Worm (Caenorhabditis elegans) whole organism, L4 larva: ENCODE measurements around the gene arrd-4.

Experiments used
- F44E2.7 ChIP-seq: fragments of 200-800 bp; sonication (Bioruptor generic); IDR thresholded peaks from 2 replicates; pipeline ENCODE4 v2.1.2; 2022; ENCODE audit warnings: missing genetic modification characterization, missing compliant biosample characterization
- F49E8.2 ChIP-seq: sonication (generic microtip); optimal IDR thresholded peaks from 2 replicates; lab custom pipeline; 2016; ENCODE audit warnings: missing compliant biosample characterization, mild to moderate bottlenecking, missing genetic modification characterization, borderline replicate concordance
- R02D3.7 ChIP-seq: fragments of 150-350 bp; sonication (generic microtip); optimal IDR thresholded peaks from 3 replicates; lab custom pipeline; 2014; ENCODE audit warnings: missing biosample characterization, missing genetic modification characterization
- ama-1 ChIP-seq: fragments of 150-350 bp; optimal IDR thresholded peaks from 2 replicates; lab custom pipeline; 2014; ENCODE audit warnings: inconsistent platforms, mixed read lengths
- attf-4 ChIP-seq: sonication (generic microtip); optimal IDR thresholded peaks from 3 replicates; lab custom pipeline; 2017; ENCODE audit warnings: missing biosample characterization, missing genetic modification characterization
- ceh-44 ChIP-seq: fragments of 200-800 bp; sonication (Bioruptor generic); IDR thresholded peaks from 2 replicates; pipeline ENCODE4 v1.3.6; 2022; ENCODE audit warnings: missing genetic modification reagents, missing genetic modification characterization, missing compliant biosample characterization
- lin-13 ChIP-seq: fragments of 150-350 bp; optimal IDR thresholded peaks from 2 replicates; lab custom pipeline; 2014; ENCODE audit warnings: missing biosample characterization, missing genetic modification reagents, missing genetic modification characterization
- mxl-3 ChIP-seq: fragments of 200-800 bp; sonication (Bioruptor generic); optimal IDR thresholded peaks from 2 replicates; lab custom pipeline; 2018; ENCODE audit warnings: mild to moderate bottlenecking, missing genetic modification characterization, missing compliant biosample characterization
- nhr-11 ChIP-seq: fragments of 150-350 bp; optimal IDR thresholded peaks from 2 replicates; lab custom pipeline; 2014; ENCODE audit warnings: missing biosample characterization, missing genetic modification characterization
- nhr-25 ChIP-seq: sonication (generic microtip); optimal IDR thresholded peaks from 2 replicates; lab custom pipeline; 2017; ENCODE audit warnings: missing genetic modification characterization, mild to moderate bottlenecking, missing compliant biosample characterization, antibody characterized with exemption, moderate library complexity, borderline replicate concordance; ENCODE audit not compliant: insufficient read depth
- nhr-77 ChIP-seq: fragments of 150-350 bp; optimal IDR thresholded peaks from 2 replicates; lab custom pipeline; 2014; ENCODE audit warnings: missing biosample characterization, missing genetic modification characterization
- zag-1 ChIP-seq: fragments of 150-350 bp; optimal IDR thresholded peaks from 2 replicates; lab custom pipeline; 2014; ENCODE audit warnings: missing biosample characterization, missing genetic modification characterization
- ztf-11 ChIP-seq: fragments of 150-350 bp; optimal IDR thresholded peaks from 2 replicates; lab custom pipeline; 2014; ENCODE audit warnings: missing biosample characterization, missing genetic modification characterization

DNA sequence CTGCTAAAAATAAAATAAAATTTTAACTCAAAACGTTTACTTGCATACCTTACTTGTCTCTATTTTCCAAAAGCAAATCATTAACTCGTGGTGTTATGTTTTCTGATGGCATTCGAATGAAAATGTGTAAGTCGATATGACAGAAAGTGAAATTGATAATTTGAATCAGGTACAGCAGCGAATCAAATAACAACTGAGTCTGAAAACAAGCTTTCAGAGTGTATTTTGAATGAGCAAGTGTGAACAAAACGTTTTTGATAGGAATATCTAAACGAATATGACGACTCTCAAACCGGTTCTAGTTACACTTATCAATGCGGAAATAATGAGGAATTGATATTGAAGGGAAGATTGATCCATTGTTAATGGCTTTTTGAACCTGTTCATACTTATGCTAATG is 33.0 kb upstream of the arrd-4 start, which contains the start of gene chil-7:
- no peak for TF ChIP-seq zag-1 (tag; lab: Kevin White, UChicago)
- TF ChIP-seq ztf-11 (tag; lab: Kevin White, UChicago), result no peak
- TF ChIP-seq mxl-3 (GFP tag; lab: Kevin White, UChicago), result no peak
- no peak for TF ChIP-seq ceh-44 (GFP tag; lab: Robert Waterston, UW)
- no peak for TF ChIP-seq nhr-11
- no peak for TF ChIP-seq ama-1
- no peak for TF ChIP-seq nhr-77 (tag; lab: Kevin White, UChicago)
- TF ChIP-seq lin-13 (GFP tag; lab: Kevin White, UChicago), result no peak
- TF ChIP-seq R02D3.7 (tag; lab: Kevin White, UChicago), result no peak
- no peak for TF ChIP-seq F44E2.7 (GFP tag; lab: Robert Waterston, UW)
- no peak for TF ChIP-seq nhr-25 (tag; lab: Kevin White, UChicago)
- no peak for TF ChIP-seq F49E8.2 (tag; lab: Kevin White, UChicago)
- no peak for TF ChIP-seq attf-4 (tag; lab: Kevin White, UChicago)
